Worm (Caenorhabditis elegans): ENCODE measurements around the gene ctr-9.

The ctr-9 gene

DNA sequence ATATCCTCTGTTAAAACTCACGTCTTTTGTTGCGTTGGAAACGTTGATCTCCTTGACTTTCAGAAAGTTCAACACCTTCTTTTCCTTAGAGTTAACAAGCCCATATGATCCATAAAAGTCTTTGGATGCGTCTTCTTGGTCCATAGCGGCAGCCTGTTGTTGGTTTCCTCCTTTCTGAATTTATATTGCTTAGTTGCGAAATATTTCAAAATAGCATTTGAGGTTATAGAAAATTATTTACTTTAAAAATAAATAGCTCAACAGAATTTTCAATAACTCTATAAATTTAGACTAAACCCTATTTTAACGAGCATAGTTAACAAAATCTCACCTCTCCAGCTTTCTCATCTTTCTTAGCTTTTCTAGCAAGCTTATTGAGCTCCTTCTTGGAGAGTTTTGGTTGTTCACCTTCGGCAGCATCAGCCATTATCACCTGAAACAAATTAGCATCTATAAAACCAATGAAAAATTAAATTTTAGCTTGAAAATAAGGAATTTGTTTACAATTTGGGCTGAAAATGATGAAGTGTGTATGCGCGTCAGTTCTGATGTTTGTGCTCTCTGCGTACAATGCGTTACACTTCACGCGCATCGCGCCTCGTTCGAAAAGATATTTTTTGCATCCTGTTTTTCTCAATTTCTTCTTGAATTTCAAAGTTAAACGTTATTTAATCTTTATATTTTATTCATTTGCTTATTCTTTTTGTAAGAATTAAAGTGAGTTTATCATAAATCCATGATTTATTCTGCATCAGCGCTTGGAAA lies at the start of gene ctr-9, which contains the start of gene dars-1:
TSS of gene ctr-9 (plus strand) at position 614 of the 765 bp plus-strand sequence.
TSS of gene dars-1 (minus strand) at position 433 of the 765 bp plus-strand sequence.
- TF ChIP-seq nhr-71 (tag; optimal IDR thresholded peaks at IDR 0.05) (peak; percentile 11), zip-4 (GFP tag; optimal IDR thresholded peaks at IDR 0.05) (peak; percentile 25), F16B12.6 (tag; optimal IDR thresholded peaks at IDR 0.05) (peak; percentile 86), ceh-82 (tag; optimal IDR thresholded peaks at IDR 0.05) (peak in 1 of 3 experiments; percentile 0), lsy-2 (tag; optimal IDR thresholded peaks at IDR 0.05) (peak; percentile 14 to 47), jun-1 (tag; optimal IDR thresholded peaks at IDR 0.05) (no peak), nhr-28 (tag; optimal IDR thresholded peaks at IDR 0.05) (no peak), irx-1 (tag; optimal IDR thresholded peaks at IDR 0.05) (no peak), nhr-47 (tag; optimal IDR thresholded peaks at IDR 0.05) (peak; percentile 13), snu-23 (GFP tag; optimal IDR thresholded peaks at IDR 0.05) (peak; percentile 24), efl-1 (optimal IDR thresholded peaks at IDR 0.05) (peak in 1 of 2 experiments; percentile 52), efl-1 (GFP tag; optimal IDR thresholded peaks at IDR 0.05 in 1 of 2) (peak; percentile 24 to 95), lin-35 (GFP tag; optimal IDR thresholded peaks at IDR 0.05) (peak; percentile 13 to 53), dpl-1 (GFP tag; optimal IDR thresholded peaks at IDR 0.05) (peak; percentile 10 to 59 (median 48))

ce11 chrIII:9442846-9443245 lies 48.4 kb upstream of the ctr-9 start:
- TF ChIP-seq ama-1 (optimal IDR thresholded peaks at IDR 0.05) (peak; percentile 36), elt-2 (tag; optimal IDR thresholded peaks at IDR 0.05) (no peak)

- peak; percentile 76 for TF ChIP-seq snpc-4 (tag; optimal IDR thresholded peaks at IDR 0.05)
- TF ChIP-seq ztf-11 (tag; optimal IDR thresholded peaks at IDR 0.05) = peak in 1 of 2 experiments; percentile 57
- peak; percentile 88 for TF ChIP-seq swsn-7 (tag; optimal IDR thresholded peaks at IDR 0.05)
- peak; percentile 93 to 94 (median 94) for TF ChIP-seq dpl-1 (GFP tag; optimal IDR thresholded peaks at IDR 0.05)
- TF ChIP-seq egl-27 (tag; optimal IDR thresholded peaks at IDR 0.05) = no peak
- TF ChIP-seq nhr-84 (tag; optimal IDR thresholded peaks at IDR 0.05) = no peak
- peak; percentile 58 to 91 (median 81) for TF ChIP-seq ceh-82 (tag; optimal IDR thresholded peaks at IDR 0.05)
- no peak for TF ChIP-seq ets-5 (GFP tag; IDR thresholded peaks at IDR 0.05)
- TF ChIP-seq elt-2 (tag; optimal IDR thresholded peaks at IDR 0.05) = peak; percentile 11
- peak; percentile 89 for TF ChIP-seq mep-1 (tag; optimal IDR thresholded peaks at IDR 0.05)
- peak; percentile 48 for TF ChIP-seq zip-4 (GFP tag; optimal IDR thresholded peaks at IDR 0.05)
- no peak for TF ChIP-seq nhr-12 (tag; optimal IDR thresholded peaks at IDR 0.05)
- TF ChIP-seq mdl-1 (tag; optimal IDR thresholded peaks at IDR 0.05) = peak in 1 of 2 experiments; percentile 65
- TF ChIP-seq grh-1 (GFP tag; IDR thresholded peaks at IDR 0.05) = peak; percentile 58
- TF ChIP-seq nhr-77 (tag; optimal IDR thresholded peaks at IDR 0.05) = peak; percentile 75
- TF ChIP-seq nhr-76 (tag; optimal IDR thresholded peaks at IDR 0.05) = no peak
- peak; percentile 83 for TF ChIP-seq fos-1 (tag; optimal IDR thresholded peaks at IDR 0.05)
- TF ChIP-seq elt-3 (tag; optimal IDR thresholded peaks at IDR 0.05) = peak in 1 of 6 experiments; percentile 43
- peak; percentile 91 for TF ChIP-seq rnt-1 (tag; optimal IDR thresholded peaks at IDR 0.05)
- TF ChIP-seq unc-62 (GFP tag; optimal IDR thresholded peaks at IDR 0.05) = no peak
- no peak for TF ChIP-seq hlh-4 (tag; optimal IDR thresholded peaks at IDR 0.05)
- TF ChIP-seq sptf-1 (tag; optimal IDR thresholded peaks at IDR 0.05) = no peak
- peak; percentile 91 for TF ChIP-seq nhr-71 (tag; optimal IDR thresholded peaks at IDR 0.05)
- TF ChIP-seq alr-1 (tag; optimal IDR thresholded peaks at IDR 0.05; ENCODE audit: borderline replicate concordance) = no peak
- peak; percentile 92 to 96 for TF ChIP-seq lsy-2 (tag; optimal IDR thresholded peaks at IDR 0.05)
- peak; percentile 89 for TF ChIP-seq snu-23 (GFP tag; optimal IDR thresholded peaks at IDR 0.05)
- TF ChIP-seq egl-13 (tag; optimal IDR thresholded peaks at IDR 0.05) = peak; percentile 67
- TF ChIP-seq tlp-1 (tag; optimal IDR thresholded peaks at IDR 0.05) = no peak
- TF ChIP-seq ceh-8 (GFP tag; optimal IDR thresholded peaks at IDR 0.05) = peak; percentile 19
- peak; percentile 41 for TF ChIP-seq nhr-237 (tag; optimal IDR thresholded peaks at IDR 0.05)
- TF ChIP-seq C34B4.2 (tag; optimal IDR thresholded peaks at IDR 0.05) = no peak
- TF ChIP-seq blmp-1 (tag; optimal IDR thresholded peaks at IDR 0.05) = peak; percentile 50
- peak; percentile 80 for TF ChIP-seq fkh-8 (tag; optimal IDR thresholded peaks at IDR 0.05)
- no peak for TF ChIP-seq pax-3 (tag; optimal IDR thresholded peaks at IDR 0.05)
- TF ChIP-seq Y116A8C.19 (tag; optimal IDR thresholded peaks at IDR 0.05; ENCODE audit: borderline replicate concordance) = no peak
- peak; percentile 85 for TF ChIP-seq ztf-4 (tag; optimal IDR thresholded peaks at IDR 0.05)
- no peak for TF ChIP-seq hpl-2 (GFP tag; optimal IDR thresholded peaks at IDR 0.05)
Observed at ce11 chrIII:9443417-9444027, 47.7 kb upstream of the ctr-9 start, which contains the start of gene pir-2. Gene pir-2, minus strand, starts transcription at chrIII:9443634.
